Worm (Caenorhabditis elegans): ENCODE data around the gene ZC518.8.

ce11 chrIV:12378919-12379318 is 17.2 kb upstream of the ZC518.8 start:
- TF ChIP-seq flt-1 (GFP tag; IDR thresholded peaks at IDR 0.05) (no peak), ama-1 (optimal IDR thresholded peaks at IDR 0.05) (no peak), hmg-4 (GFP tag; optimal IDR thresholded peaks at IDR 0.05) (no peak), aly-1 (tag; optimal IDR thresholded peaks at IDR 0.05) (no peak), ceh-13 (GFP tag; optimal IDR thresholded peaks at IDR 0.05) (no peak), B0310.2 (tag; optimal IDR thresholded peaks at IDR 0.05) (no peak), tra-4 (tag; optimal IDR thresholded peaks at IDR 0.05) (no peak), hmbx-1 (tag; optimal IDR thresholded peaks at IDR 0.05) (no peak)
